Worm (Caenorhabditis elegans) whole organism, L1 larva: Measurements from ENCODE around the gene lbp-3.
A peak's percentile ranks its signal among the peaks of the same experiment; 100 is the strongest.

ENCODE experiments used
- C04F5.9 ChIP-seq: sonication (generic microtip); optimal IDR thresholded peaks from 2 replicates; lab custom pipeline; 2016; ENCODE audit warnings: missing genetic modification characterization, missing compliant biosample characterization
- C34B4.2 ChIP-seq: sonication (generic microtip); optimal IDR thresholded peaks from 2 replicates; lab custom pipeline; 2017; ENCODE audit warnings: mild to moderate bottlenecking, missing genetic modification characterization, missing compliant biosample characterization
- ceh-88 ChIP-seq: fragments of 200-800 bp; sonication (Bioruptor generic); IDR thresholded peaks from 2 replicates; pipeline ENCODE4 v1.3.6; 2022; ENCODE audit warnings: missing genetic modification characterization, missing compliant biosample characterization
- efl-1 ChIP-seq, 4 experiments: fragments of 150-350 bp; optimal IDR thresholded peaks in 3 of 4; peaks in 1 of 4; 1 replicate in 1 of 4; 2 replicates in 3 of 4; lab custom pipeline; 2014; ENCODE audit warnings: missing biosample characterization in 2 of 4, missing genetic modification characterization in 2 of 4, missing genetic modification reagents in 2 of 4
- egl-27 ChIP-seq, 2 experiments: fragments of 150-350 bp in 1 of 2; sonication (generic microtip); optimal IDR thresholded peaks; 3 replicates each; lab custom pipeline; 2017 to 2018; ENCODE audit warnings: missing biosample characterization in 2 of 2, missing genetic modification characterization in 2 of 2, missing genetic modification reagents in 2 of 2
- elt-2 ChIP-seq: sonication (generic microtip); optimal IDR thresholded peaks from 2 replicates; lab custom pipeline; 2016; ENCODE audit warnings: missing genetic modification characterization, mild to moderate bottlenecking, inconsistent platforms, missing compliant biosample characterization, missing genetic modification reagents
- fkh-10 ChIP-seq: sonication (generic microtip); optimal IDR thresholded peaks from 2 replicates; lab custom pipeline; 2017; ENCODE audit warnings: missing biosample characterization, missing genetic modification reagents, missing genetic modification characterization
- fos-1 ChIP-seq: fragments of 150-350 bp; optimal IDR thresholded peaks from 2 replicates; lab custom pipeline; 2014; ENCODE audit warnings: missing biosample characterization, missing genetic modification characterization
- jun-1 ChIP-seq: fragments of 150-350 bp; optimal IDR thresholded peaks from 2 replicates; lab custom pipeline; 2014; ENCODE audit warnings: missing biosample characterization, missing genetic modification reagents, missing genetic modification characterization
- lin-14 ChIP-seq: fragments of 200-800 bp; sonication (Bioruptor generic); optimal IDR thresholded peaks from 2 replicates; lab custom pipeline; 2018; ENCODE audit warnings: mild to moderate bottlenecking, missing genetic modification characterization, moderate library complexity, missing compliant biosample characterization
- lin-15B ChIP-seq: fragments of 150-350 bp; sonication (generic microtip); optimal IDR thresholded peaks from 3 replicates; lab custom pipeline; 2014; ENCODE audit warnings: missing biosample characterization, missing genetic modification characterization
- lir-3 ChIP-seq: sonication (generic microtip); optimal IDR thresholded peaks from 2 replicates; lab custom pipeline; 2016; ENCODE audit warnings: mild to moderate bottlenecking, missing genetic modification characterization, moderate library complexity, missing compliant biosample characterization; ENCODE audit not compliant: poor library complexity
- lsy-2 ChIP-seq, 2 experiments: fragments of 150-350 bp; optimal IDR thresholded peaks; 2 replicates each; lab custom pipeline; 2014; ENCODE audit warnings: missing biosample characterization in 2 of 2, missing genetic modification characterization in 2 of 2
- mab-9 ChIP-seq: fragments of 200-800 bp; sonication (Bioruptor generic); IDR thresholded peaks from 2 replicates; pipeline ENCODE4 v1.3.6; 2022; ENCODE audit warnings: missing genetic modification reagents, missing genetic modification characterization, missing compliant biosample characterization
- mep-1 ChIP-seq: fragments of 150-350 bp; optimal IDR thresholded peaks from 2 replicates; lab custom pipeline; 2014; ENCODE audit warnings: missing biosample characterization, missing genetic modification characterization
- nhr-11 ChIP-seq: fragments of 150-350 bp; optimal IDR thresholded peaks from 2 replicates; lab custom pipeline; 2014; ENCODE audit warnings: missing biosample characterization, missing genetic modification characterization
- nhr-20 ChIP-seq: sonication (generic microtip); optimal IDR thresholded peaks from 2 replicates; lab custom pipeline; 2016; ENCODE audit warnings: mild to moderate bottlenecking, missing genetic modification characterization, missing compliant biosample characterization
- nhr-28 ChIP-seq: fragments of 150-350 bp; optimal IDR thresholded peaks from 2 replicates; lab custom pipeline; 2014; ENCODE audit warnings: missing biosample characterization, missing genetic modification characterization
- nhr-47 ChIP-seq: sonication (generic microtip); optimal IDR thresholded peaks from 2 replicates; lab custom pipeline; 2016; ENCODE audit warnings: mild to moderate bottlenecking, missing genetic modification characterization, moderate library complexity, missing compliant biosample characterization
- nhr-71 ChIP-seq: sonication (generic microtip); optimal IDR thresholded peaks from 2 replicates; lab custom pipeline; 2016; ENCODE audit warnings: mild to moderate bottlenecking, missing genetic modification characterization, moderate library complexity, missing compliant biosample characterization
- pqm-1 ChIP-seq: sonication (generic microtip); optimal IDR thresholded peaks from 3 replicates; lab custom pipeline; 2017; ENCODE audit warnings: missing biosample characterization, missing genetic modification characterization
- sox-4 ChIP-seq: sonication (generic microtip); optimal IDR thresholded peaks from 2 replicates; lab custom pipeline; 2016; ENCODE audit warnings: missing genetic modification characterization, missing compliant biosample characterization
- unc-86 ChIP-seq: sonication (generic microtip); optimal IDR thresholded peaks from 2 replicates; lab custom pipeline; 2016; ENCODE audit warnings: missing genetic modification characterization, missing compliant biosample characterization
- xbp-1 ChIP-seq: sonication (generic microtip); optimal IDR thresholded peaks from 2 replicates; lab custom pipeline; 2016; ENCODE audit warnings: missing genetic modification characterization, missing compliant biosample characterization
- zag-1 ChIP-seq: fragments of 150-350 bp; optimal IDR thresholded peaks from 2 replicates; lab custom pipeline; 2014; ENCODE audit warnings: missing biosample characterization, missing genetic modification characterization
- zip-4 ChIP-seq: fragments of 200-800 bp; sonication (Bioruptor generic); optimal IDR thresholded peaks from 2 replicates; lab custom pipeline; 2018; ENCODE audit warnings: mild to moderate bottlenecking, missing genetic modification characterization, moderate library complexity, missing compliant biosample characterization

The lbp-3 gene

ce11 chrX:3220267-3220666, 36.9 kb upstream of the lbp-3 start, which contains the start of gene rgl-1:
Gene rgl-1, minus strand, starts transcription at chrX:3220367.
- TF ChIP-seq mab-9 (GFP tag; lab: Robert Waterston, UW): no peak
- TF ChIP-seq zag-1 (tag; lab: Kevin White, UChicago): no peak

- TF ChIP-seq nhr-28 (tag; lab: Kevin White, UChicago): no peak
- peak; percentile 23 for TF ChIP-seq mep-1 (tag; lab: Kevin White, UChicago)
- TF ChIP-seq lin-14: peak; percentile 20
These were observed 34.0 kb upstream of the lbp-3 start for ce11 chrX:3223135-3223534.

ce11 chrX:3226348-3227229, 30.6 kb upstream of the lbp-3 start:
- TF ChIP-seq lin-14: no peak

ce11 chrX:3228701-3229100, 28.5 kb upstream of the lbp-3 start:
- TF ChIP-seq ceh-88 (GFP tag; lab: Robert Waterston, UW): no peak
- no peak for TF ChIP-seq efl-1 (optimal IDR thresholded peaks at IDR 0.05; lab: Kevin White, UChicago)
- peak in 1 of 2 experiments; percentile 61 for TF ChIP-seq efl-1 (GFP tag; optimal IDR thresholded peaks at IDR 0.05 in 1 of 2; lab: Kevin White, UChicago)
- TF ChIP-seq nhr-47 (tag; lab: Kevin White, UChicago): no peak
- TF ChIP-seq egl-27 (tag; optimal IDR thresholded peaks at IDR 0.05; lab: Kevin White, UChicago): no peak
- TF ChIP-seq, all 84 proteins: peak for 1

- TF ChIP-seq lsy-2 (tag; optimal IDR thresholded peaks at IDR 0.05; lab: Kevin White, UChicago) (no peak), pqm-1 (tag; lab: Kevin White, UChicago) (no peak), fkh-10 (no peak)
These were observed 26.6 kb upstream of the lbp-3 start for ce11 chrX:3230575-3230974.

ce11 chrX:3235358-3235816, 21.8 kb upstream of the lbp-3 start, which contains the start of gene F28B4.3:
Gene F28B4.3, minus strand, starts transcription at chrX:3235408.
- TF ChIP-seq nhr-11 (tag; lab: Kevin White, UChicago) (no peak), jun-1 (tag; lab: Kevin White, UChicago) (peak; percentile 25), lin-15B (tag; lab: Kevin White, UChicago) (no peak), elt-2 (tag; lab: Kevin White, UChicago) (peak; percentile 88), C04F5.9 (tag; lab: Kevin White, UChicago) (no peak), C34B4.2 (tag; lab: Kevin White, UChicago) (no peak), pqm-1 (tag; lab: Kevin White, UChicago) (peak; percentile 75), nhr-20 (tag; lab: Kevin White, UChicago) (peak; percentile 2), nhr-71 (tag; lab: Kevin White, UChicago) (no peak), fos-1 (tag; lab: Kevin White, UChicago) (no peak), zip-4 (GFP tag; lab: Kevin White, UChicago) (no peak), xbp-1 (tag; lab: Kevin White, UChicago) (no peak), lir-3 (tag; lab: Kevin White, UChicago) (no peak), sox-4 (tag; lab: Kevin White, UChicago) (no peak), nhr-47 (tag; lab: Kevin White, UChicago) (no peak)

- TF ChIP-seq elt-2 (tag; lab: Kevin White, UChicago) (peak; percentile 41), unc-86 (tag; lab: Kevin White, UChicago) (no peak)
- TF ChIP-seq, all 84 proteins: peak for 1
These were observed 13.6 kb upstream of the lbp-3 start, which contains the start of gene irg-7 for ce11 chrX:3243614-3244013. Gene irg-7, minus strand, starts transcription at chrX:3243636.
